Worm (Caenorhabditis elegans): ENCODE measurements around the gene sor-1.

DNA sequence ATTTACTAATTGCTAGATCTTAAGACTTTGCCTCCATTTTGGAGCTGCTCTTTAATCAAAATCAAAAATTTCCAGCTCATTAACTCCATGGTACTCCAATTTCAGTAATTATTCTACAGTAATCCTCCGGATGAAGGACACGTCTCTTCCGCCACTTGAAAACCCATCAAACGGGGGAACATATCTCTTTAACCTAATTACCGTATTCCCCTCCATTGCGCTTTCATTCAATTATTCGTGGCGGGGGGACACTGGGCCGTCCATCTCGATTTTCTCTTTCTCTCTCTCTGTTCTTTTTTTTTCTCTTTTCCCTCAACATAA lies 1.1 kb upstream of the sor-1 start:
- TF ChIP-seq elt-3 (tag; optimal IDR thresholded peaks at IDR 0.05) (no peak), lin-13 (tag; optimal IDR thresholded peaks at IDR 0.05) (no peak), ces-1 (GFP tag; optimal IDR thresholded peaks at IDR 0.05) (peak; percentile 99), nhr-237 (tag; optimal IDR thresholded peaks at IDR 0.05) (no peak), mab-5 (tag; optimal IDR thresholded peaks at IDR 0.05) (no peak)
